Fruit fly (Drosophila melanogaster) whole organism, pupa: Measurements from ENCODE around the gene HDAC4.

Source experiments
- CG14655 ChIP-seq: fragments of 200-800 bp; sonication (Bioruptor generic); optimal IDR thresholded peaks from 3 replicates; lab custom pipeline; 2017; ENCODE audit warnings: mild to moderate bottlenecking, missing biosample characterization, missing genetic modification reagents, missing genetic modification characterization
- Pif1B ChIP-seq: fragments of 200-800 bp; sonication (Bioruptor generic); optimal IDR thresholded peaks from 3 replicates; lab custom pipeline; 2016; ENCODE audit warnings: missing biosample characterization, missing genetic modification characterization

DNA sequence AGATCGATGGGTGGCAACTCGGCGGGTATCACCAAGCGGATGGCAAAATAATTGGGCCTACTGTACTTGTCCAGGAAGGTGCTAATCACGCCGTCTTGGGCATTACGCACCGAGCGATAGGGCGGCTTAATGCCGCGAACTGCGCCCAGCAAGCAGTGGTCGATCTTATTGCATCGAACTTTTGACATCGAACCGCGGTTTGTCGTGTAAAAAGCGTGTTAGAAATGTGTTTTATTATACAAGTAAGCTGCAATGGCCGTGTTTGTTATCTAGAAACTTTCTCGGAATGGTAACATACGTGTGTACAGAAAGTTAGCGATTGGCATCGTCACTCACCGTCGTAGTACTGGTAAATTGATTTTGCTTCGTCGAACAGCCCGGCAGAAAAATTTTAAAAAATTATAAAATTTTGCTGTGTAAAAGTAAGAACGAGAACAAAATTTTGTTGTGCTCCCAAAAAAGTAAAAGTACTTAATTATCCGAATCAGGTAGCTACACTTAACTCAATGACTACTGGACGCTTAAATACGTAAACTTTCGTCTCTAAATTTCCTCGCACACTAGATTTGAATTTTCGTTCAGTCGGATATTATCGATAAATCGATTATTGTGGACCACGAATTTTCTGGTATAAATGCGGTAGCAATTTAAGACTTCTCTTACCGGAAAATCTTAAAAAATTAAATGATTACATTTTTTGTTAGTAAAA is 27.2 kb downstream of the HDAC4 start, which contains the start of the genes mew and CG15742:
- no peak for TF ChIP-seq CG14655 (GFP tag; lab: Kevin White, UChicago)
- no peak for TF ChIP-seq Pif1B (GFP tag; lab: Kevin White, UChicago)
